Fruit fly (Drosophila melanogaster) whole organism, pupa: ENCODE data around the gene Ir7d.

Experiments
- CG12605 ChIP-seq: fragments of 200-800 bp; sonication (Bioruptor generic); IDR thresholded peaks from 2 replicates; pipeline ENCODE4 v1.3.6; 2022; ENCODE audit warnings: missing biosample characterization, missing genetic modification characterization
- CG8159 ChIP-seq: fragments of 200-800 bp; sonication (Bioruptor generic); optimal IDR thresholded peaks from 3 replicates; lab custom pipeline; 2018; ENCODE audit warnings: missing biosample characterization, mild to moderate bottlenecking, missing genetic modification characterization, moderate library complexity
- EcR ChIP-seq: fragments of 200-800 bp; sonication (Bioruptor generic); optimal IDR thresholded peaks from 3 replicates; lab custom pipeline; 2019; ENCODE audit warnings: missing biosample characterization, missing genetic modification characterization, mild to moderate bottlenecking, moderate library complexity, missing genetic modification reagents
- Pif1B ChIP-seq: fragments of 200-800 bp; sonication (Bioruptor generic); optimal IDR thresholded peaks from 3 replicates; lab custom pipeline; 2016; ENCODE audit warnings: missing biosample characterization, missing genetic modification characterization
- rn ChIP-seq: fragments of 200-800 bp; sonication (Bioruptor generic); IDR thresholded peaks from 2 replicates; pipeline ENCODE4 v1.3.6; 2022; ENCODE audit warnings: missing biosample characterization, missing genetic modification characterization

- no peak for TF ChIP-seq CG8159
- TF ChIP-seq EcR (GFP tag; lab: Kevin White, UChicago) = no peak
- TF ChIP-seq rn (GFP tag; lab: Robert Waterston, UW) = no peak
- no peak for TF ChIP-seq Pif1B (GFP tag; lab: Kevin White, UChicago)
- no peak for TF ChIP-seq CG12605 (GFP tag; lab: Robert Waterston, UW)
Observed at dm6 chrX:7883926-7884325, 5.3 kb upstream of the Ir7d start, which contains the start of gene Ir7f.
